Fruit fly (Drosophila melanogaster): Measurements from ENCODE around the gene betaCOP.
A peak's percentile ranks its signal among the peaks of the same experiment; 100 is the strongest.

Gene betaCOP

DNA sequence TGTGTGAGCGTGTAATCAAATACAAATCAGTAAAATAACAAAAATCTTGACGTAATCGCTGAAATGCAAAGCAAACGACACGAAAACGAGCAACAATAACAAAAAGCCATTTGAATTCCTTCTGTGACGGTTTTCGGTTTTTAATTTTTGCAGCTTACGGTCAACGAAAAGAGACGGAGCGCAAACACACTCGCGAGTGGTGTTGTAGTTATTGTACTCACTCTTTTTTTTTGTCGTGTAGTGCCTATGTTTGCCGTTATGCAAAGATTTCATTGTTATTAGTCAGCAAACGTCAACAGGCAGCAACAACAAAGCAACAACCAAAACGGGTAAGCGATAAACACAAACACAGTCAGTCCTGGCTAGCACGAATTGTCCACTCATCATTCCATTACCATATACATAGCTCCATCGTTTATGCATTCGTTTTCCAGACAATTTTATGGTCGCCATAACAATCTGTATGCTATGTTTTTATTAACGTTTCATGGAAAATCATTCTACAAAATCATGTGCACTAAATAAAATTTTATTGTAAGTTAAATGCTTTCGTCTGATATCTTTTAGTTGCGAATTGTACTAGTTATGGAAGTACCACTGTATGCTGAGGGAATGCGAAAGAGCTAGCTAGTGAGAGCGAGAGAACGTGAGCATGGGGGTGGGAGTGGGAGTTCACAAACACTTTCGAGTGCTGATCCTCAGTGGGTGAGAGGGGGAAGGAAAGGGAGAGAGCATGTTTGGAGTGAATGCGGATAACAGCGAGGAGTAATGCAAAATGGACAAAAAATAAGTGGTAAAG is 18.0 kb downstream of the betaCOP start (continued):
- TF ChIP-seq CG14965 (GFP tag; optimal IDR thresholded peaks at IDR 0.05; ENCODE audit: borderline replicate concordance) (no peak), CG16863 (GFP tag; optimal IDR thresholded peaks at IDR 0.05) (peak; percentile 44), Lim3 (GFP tag; IDR thresholded peaks at IDR 0.05) (no peak), tll (GFP tag; optimal IDR thresholded peaks at IDR 0.05) (no peak), CG16815 (GFP tag; optimal IDR thresholded peaks at IDR 0.05) (peak; percentile 54), ind (GFP tag; optimal IDR thresholded peaks at IDR 0.05) (peak; percentile 58), CG1233 (GFP tag; optimal IDR thresholded peaks at IDR 0.05) (peak; percentile 70), Lhr (GFP tag; optimal IDR thresholded peaks at IDR 0.05) (no peak), tin (GFP tag; optimal IDR thresholded peaks at IDR 0.05) (peak; percentile 1), CG1832 (GFP tag; optimal IDR thresholded peaks at IDR 0.05) (peak; percentile 26), ash1 (GFP tag; optimal IDR thresholded peaks at IDR 0.05) (peak; percentile 37), Med (GFP tag) (peak; percentile 98), CG17829 (tag; optimal IDR thresholded peaks at IDR 0.05) (peak; percentile 40), her (GFP tag; optimal IDR thresholded peaks at IDR 0.05) (peak; percentile 44), CG10366 (GFP tag; IDR thresholded peaks at IDR 0.05) (peak; percentile 64), twi (tag; optimal IDR thresholded peaks at IDR 0.05) (peak; percentile 38), PHDP (tag; optimal IDR thresholded peaks at IDR 0.05) (peak; percentile 85), Ets65A (GFP tag) (peak; percentile 98), Adf1 (GFP tag; IDR thresholded peaks at IDR 0.05) (peak; percentile 52; the same call in 1 of the 2 replicates), HLHmδ (GFP tag; optimal IDR thresholded peaks at IDR 0.05) (no peak), D (optimal IDR thresholded peaks at IDR 0.05) (no peak), D (GFP tag; optimal IDR thresholded peaks at IDR 0.05) (no peak), Kr (GFP tag; optimal IDR thresholded peaks at IDR 0.05) (no peak), tup (GFP tag; optimal IDR thresholded peaks at IDR 0.05) (no peak), Sox102F (GFP tag; optimal IDR thresholded peaks at IDR 0.05) (peak; percentile 56), CG11723 (GFP tag; optimal IDR thresholded peaks at IDR 0.05) (peak; percentile 12), Tbp (GFP tag; optimal IDR thresholded peaks at IDR 0.05) (no peak), CG2889 (GFP tag; IDR thresholded peaks at IDR 0.05) (peak; percentile 64), fru (optimal IDR thresholded peaks at IDR 0.05) (no peak), CG3847 (GFP tag; IDR thresholded peaks at IDR 0.05) (peak; percentile 66), CG12236 (GFP tag; optimal IDR thresholded peaks at IDR 0.05) (peak; percentile 16), Elba2 (GFP tag; optimal IDR thresholded peaks at IDR 0.05) (no peak), ems (GFP tag; optimal IDR thresholded peaks at IDR 0.05) (peak; percentile 35), CG3407 (GFP tag; optimal IDR thresholded peaks at IDR 0.05) (no peak), row (GFP tag; IDR thresholded peaks at IDR 0.05) (peak; percentile 95), sens (GFP tag) (peak; percentile 90), Taf1 (GFP tag; IDR thresholded peaks at IDR 0.05) (peak; percentile 69), nau (GFP tag; optimal IDR thresholded peaks at IDR 0.05) (no peak), Ravus (GFP tag; IDR thresholded peaks at IDR 0.05) (peak; percentile 9; the same call in 1 of the 2 replicates), Fer2 (tag; optimal IDR thresholded peaks at IDR 0.05) (peak; percentile 81), B-H1 (GFP tag; IDR thresholded peaks at IDR 0.05) (peak; percentile 22; the same call in 1 of the 3 replicates), CG1024 (GFP tag; IDR thresholded peaks at IDR 0.05) (0 out of 2 replicates have a peak, but pooled peaks have one; percentile 4), CG6654 (GFP tag; optimal IDR thresholded peaks at IDR 0.05) (peak; percentile 40), CG32767 (GFP tag; IDR thresholded peaks at IDR 0.05) (peak; percentile 79), hbn (GFP tag; IDR thresholded peaks at IDR 0.05; ENCODE audit: partially characterized antibody) (no peak), pnt (GFP tag; optimal IDR thresholded peaks at IDR 0.05) (no peak), CG10959 (GFP tag; IDR thresholded peaks at IDR 0.05) (no peak), Usf (GFP tag; optimal IDR thresholded peaks at IDR 0.05) (peak; percentile 39), CG7987 (GFP tag; optimal IDR thresholded peaks at IDR 0.05) (peak; percentile 27), h (optimal IDR thresholded peaks at IDR 0.05) (no peak), Mad (GFP tag; optimal IDR thresholded peaks at IDR 0.05) (peak; percentile 21)
